Worm (Caenorhabditis elegans) whole organism, L1 larva: ENCODE measurements around the gene Y38H6C.13.

Experiments
- F16B12.6 ChIP-seq: fragments of 150-350 bp; optimal IDR thresholded peaks from 2 replicates; lab custom pipeline; 2014; ENCODE audit warnings: missing biosample characterization, missing genetic modification characterization
- ama-1 ChIP-seq: fragments of 150-350 bp; optimal IDR thresholded peaks from 2 replicates; lab custom pipeline; 2014
- blmp-1 ChIP-seq: fragments of 150-350 bp; optimal IDR thresholded peaks from 2 replicates; lab custom pipeline; 2014; ENCODE audit warnings: missing biosample characterization, missing genetic modification characterization
- fos-1 ChIP-seq: fragments of 150-350 bp; optimal IDR thresholded peaks from 2 replicates; lab custom pipeline; 2014; ENCODE audit warnings: missing biosample characterization, missing genetic modification characterization
- hlh-17 ChIP-seq: fragments of 200-800 bp; sonication (Bioruptor generic); optimal IDR thresholded peaks from 2 replicates; lab custom pipeline; 2018; ENCODE audit warnings: missing genetic modification characterization, mild to moderate bottlenecking, missing compliant biosample characterization, moderate library complexity, borderline replicate concordance
- lin-13 ChIP-seq: fragments of 150-350 bp; optimal IDR thresholded peaks from 2 replicates; lab custom pipeline; 2014; ENCODE audit warnings: missing biosample characterization, missing genetic modification reagents, missing genetic modification characterization
- lin-39 ChIP-seq: fragments of 150-350 bp; optimal IDR thresholded peaks from 2 replicates; lab custom pipeline; 2014; ENCODE audit warnings: missing biosample characterization, missing genetic modification reagents, missing genetic modification characterization
- lsy-2 ChIP-seq, 2 experiments: fragments of 150-350 bp; optimal IDR thresholded peaks; 2 replicates each; lab custom pipeline; 2014; ENCODE audit warnings: missing biosample characterization in 2 of 2, missing genetic modification characterization in 2 of 2
- nhr-76 ChIP-seq: sonication (generic microtip); optimal IDR thresholded peaks from 2 replicates; lab custom pipeline; 2017; ENCODE audit warnings: missing biosample characterization, missing genetic modification characterization
- skn-1 ChIP-seq: fragments of 150-350 bp; optimal IDR thresholded peaks from 2 replicates; lab custom pipeline; 2014; ENCODE audit warnings: missing biosample characterization, missing genetic modification characterization
- snpc-4 ChIP-seq: fragments of 150-350 bp; optimal IDR thresholded peaks from 2 replicates; lab custom pipeline; 2014; ENCODE audit warnings: missing biosample characterization, missing genetic modification characterization
- zag-1 ChIP-seq: fragments of 150-350 bp; optimal IDR thresholded peaks from 2 replicates; lab custom pipeline; 2014; ENCODE audit warnings: missing biosample characterization, missing genetic modification characterization
- ztf-11 ChIP-seq, 2 experiments: sonication (generic microtip); optimal IDR thresholded peaks; 2 replicates each; lab custom pipeline; 2016 to 2017; ENCODE audit warnings: missing genetic modification characterization in 2 of 2, missing biosample characterization in 1 of 2, missing compliant biosample characterization in 1 of 2

DNA sequence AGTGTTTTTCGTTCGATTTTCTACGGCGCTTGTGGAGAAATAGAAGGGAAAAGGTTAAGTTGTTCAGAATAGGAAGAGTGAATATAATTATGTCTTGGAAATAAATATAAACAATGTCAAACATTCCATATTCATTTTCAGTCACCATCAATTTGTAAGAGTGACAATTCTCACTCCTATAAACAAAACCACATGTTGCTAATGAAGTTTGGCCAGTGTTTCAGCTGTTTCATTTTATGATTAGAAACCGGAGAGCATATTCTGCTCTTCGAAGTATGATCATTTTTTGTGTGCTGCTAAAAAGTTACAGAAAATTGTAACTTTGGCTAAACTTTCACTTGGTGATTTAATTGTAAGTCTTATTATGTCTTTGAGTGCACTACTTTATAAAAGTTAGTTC lies 27.5 kb downstream of the Y38H6C.13 start, which contains the start of gene Y38H6C.21:
- no peak for TF ChIP-seq ama-1 (lab: Kevin White, UChicago)
- no peak for TF ChIP-seq fos-1
- TF ChIP-seq lin-39 (tag; lab: Kevin White, UChicago), result no peak
- TF ChIP-seq ztf-11 (tag; optimal IDR thresholded peaks at IDR 0.05; lab: Kevin White, UChicago), result no peak
- TF ChIP-seq hlh-17 (GFP tag; lab: Kevin White, UChicago), result no peak
- TF ChIP-seq lin-13 (GFP tag; lab: Kevin White, UChicago), result no peak
- TF ChIP-seq zag-1 (tag; lab: Kevin White, UChicago), result no peak
- TF ChIP-seq nhr-76 (tag; lab: Kevin White, UChicago), result no peak
- no peak for TF ChIP-seq skn-1 (tag; lab: Kevin White, UChicago)
- TF ChIP-seq lsy-2 (tag; optimal IDR thresholded peaks at IDR 0.05; lab: Kevin White, UChicago), result no peak
- no peak for TF ChIP-seq snpc-4
- no peak for TF ChIP-seq blmp-1 (tag; lab: Kevin White, UChicago)
- no peak for TF ChIP-seq F16B12.6 (tag; lab: Kevin White, UChicago)
